Fruit fly (Drosophila melanogaster) whole organism, embryonic: ENCODE data around the gene spd-2.

Source experiments
- BtbVII ChIP-seq: fragments of 200-800 bp; sonication (Bioruptor generic); optimal IDR thresholded peaks from 3 replicates; lab custom pipeline; 2017; ENCODE audit warnings: missing biosample characterization, mild to moderate bottlenecking, missing genetic modification characterization
- CG12391 ChIP-seq: fragments of 200-800 bp; sonication (Bioruptor generic); optimal IDR thresholded peaks from 3 replicates; lab custom pipeline; 2018; ENCODE audit warnings: missing biosample characterization, mild to moderate bottlenecking, missing genetic modification characterization, moderate library complexity
- CG14441 ChIP-seq: fragments of 200-800 bp; sonication (Bioruptor generic); IDR thresholded peaks from 2 replicates; pipeline ENCODE4 v1.3.6; 2022; ENCODE audit warnings: missing biosample characterization, missing genetic modification characterization
- CG1647 ChIP-seq: fragments of 200-800 bp; sonication (Bioruptor generic); optimal IDR thresholded peaks from 3 replicates; lab custom pipeline; 2016; ENCODE audit warnings: missing biosample characterization, missing genetic modification characterization
- CG16779 ChIP-seq: fragments of 200-800 bp; sonication (Bioruptor generic); IDR thresholded peaks from 2 replicates; pipeline ENCODE4 v1.3.6; 2022; ENCODE audit warnings: missing biosample characterization, missing genetic modification characterization
- CG2129 ChIP-seq: fragments of 200-800 bp; sonication (Bioruptor generic); IDR thresholded peaks from 2 replicates; pipeline ENCODE4 v1.3.6; 2022; ENCODE audit warnings: missing biosample characterization, missing genetic modification characterization; ENCODE audit not compliant: partially characterized antibody
- CG30403 ChIP-seq: fragments of 200-800 bp; sonication (Bioruptor generic); optimal IDR thresholded peaks from 3 replicates; lab custom pipeline; 2016; ENCODE audit warnings: missing biosample characterization, missing genetic modification characterization
- CG30431 ChIP-seq: fragments of 200-800 bp; sonication (Bioruptor generic); optimal IDR thresholded peaks from 2 replicates; lab custom pipeline; 2017; ENCODE audit warnings: missing biosample characterization, missing genetic modification characterization
- CG3838 ChIP-seq: fragments of 200-800 bp; sonication (Bioruptor generic); optimal IDR thresholded peaks from 3 replicates; lab custom pipeline; 2016; ENCODE audit warnings: missing biosample characterization, missing genetic modification characterization
- CG4282 ChIP-seq: fragments of 200-800 bp; sonication (Bioruptor generic); optimal IDR thresholded peaks from 2 replicates; lab custom pipeline; 2016; ENCODE audit warnings: missing biosample characterization, missing genetic modification characterization
- CG4360 ChIP-seq: fragments of 200-800 bp; sonication (Bioruptor generic); IDR thresholded peaks from 2 replicates; pipeline ENCODE4 v1.3.6; 2022; ENCODE audit warnings: missing biosample characterization, missing genetic modification characterization
- CG6854 ChIP-seq: fragments of 200-800 bp; sonication (Bioruptor generic); optimal IDR thresholded peaks from 3 replicates; lab custom pipeline; 2017; ENCODE audit warnings: missing biosample characterization, mild to moderate bottlenecking, missing genetic modification characterization
- CG7556 ChIP-seq: fragments of 200-800 bp; sonication (Bioruptor generic); optimal IDR thresholded peaks from 2 replicates; lab custom pipeline; 2017; ENCODE audit warnings: missing biosample characterization, mild to moderate bottlenecking, missing genetic modification characterization
- CG7786 ChIP-seq: fragments of 200-800 bp; sonication (Bioruptor generic); optimal IDR thresholded peaks from 2 replicates; lab custom pipeline; 2016; ENCODE audit warnings: missing biosample characterization, missing genetic modification characterization
- CG8924 ChIP-seq: fragments of 200-800 bp; optimal IDR thresholded peaks from 3 replicates; lab custom pipeline; 2019; ENCODE audit warnings: missing biosample characterization, mild to moderate bottlenecking, missing genetic modification characterization, moderate library complexity
- CG9609 ChIP-seq: fragments of 200-800 bp; sonication (Bioruptor generic); optimal IDR thresholded peaks from 3 replicates; lab custom pipeline; 2016; ENCODE audit warnings: missing biosample characterization, missing genetic modification characterization
- CG9817 ChIP-seq: fragments of 200-800 bp; sonication (Bioruptor generic); optimal IDR thresholded peaks from 2 replicates; lab custom pipeline; 2018; ENCODE audit warnings: missing biosample characterization, mild to moderate bottlenecking, missing genetic modification characterization, moderate library complexity
- E2f2 ChIP-seq: fragments of 200-800 bp; sonication (Bioruptor generic); IDR thresholded peaks from 2 replicates; pipeline ENCODE4 v1.3.6; 2022; ENCODE audit warnings: missing biosample characterization, missing genetic modification characterization
- Fer2 ChIP-seq: fragments of 200-800 bp; sonication (Bioruptor generic); optimal IDR thresholded peaks from 2 replicates; lab custom pipeline; 2018; ENCODE audit warnings: missing biosample characterization, mild to moderate bottlenecking, missing genetic modification characterization, moderate library complexity
- Fer3 ChIP-seq: fragments of 200-800 bp; sonication (Bioruptor generic); optimal IDR thresholded peaks from 2 replicates; lab custom pipeline; 2018; ENCODE audit warnings: missing biosample characterization, mild to moderate bottlenecking, missing genetic modification characterization, moderate library complexity
- H2.0 ChIP-seq: fragments of 200-800 bp; sonication (Bioruptor generic); IDR thresholded peaks from 2 replicates; pipeline ENCODE4 v1.3.6; 2022; ENCODE audit warnings: missing biosample characterization, missing genetic modification characterization
- Hand ChIP-seq: fragments of 200-800 bp; sonication (Bioruptor generic); optimal IDR thresholded peaks from 2 replicates; lab custom pipeline; 2017; ENCODE audit warnings: mild to moderate bottlenecking, missing biosample characterization, missing genetic modification reagents, missing genetic modification characterization
- Jarid2 ChIP-seq: fragments of 200-800 bp; sonication (Bioruptor generic); optimal IDR thresholded peaks from 3 replicates; lab custom pipeline; 2017; ENCODE audit warnings: mild to moderate bottlenecking, missing biosample characterization, missing genetic modification reagents, missing genetic modification characterization
- Lhr ChIP-seq: fragments of 200-800 bp; sonication (Bioruptor generic); optimal IDR thresholded peaks from 3 replicates; lab custom pipeline; 2017; ENCODE audit warnings: mild to moderate bottlenecking, missing biosample characterization, missing genetic modification reagents, missing genetic modification characterization
- MESR4 ChIP-seq: fragments of 200-800 bp; sonication (Bioruptor generic); optimal IDR thresholded peaks from 2 replicates; lab custom pipeline; 2018; ENCODE audit warnings: missing biosample characterization, mild to moderate bottlenecking, missing genetic modification characterization, moderate library complexity
- Oaz ChIP-seq: fragments of 200-800 bp; sonication (Bioruptor generic); IDR thresholded peaks from 2 replicates; pipeline ENCODE4 v1.3.6; 2022; ENCODE audit warnings: missing biosample characterization, missing genetic modification characterization
- Ptx1 ChIP-seq: fragments of 200-800 bp; sonication (Bioruptor generic); IDR thresholded peaks from 2 replicates; pipeline ENCODE4 v1.3.6; 2022; ENCODE audit warnings: missing biosample characterization, missing genetic modification characterization
- Sox102F ChIP-seq: fragments of 200-800 bp; sonication (Bioruptor generic); optimal IDR thresholded peaks from 2 replicates; lab custom pipeline; 2018; ENCODE audit warnings: missing biosample characterization, mild to moderate bottlenecking, missing genetic modification characterization, moderate library complexity
- Usf ChIP-seq: fragments of 200-800 bp; sonication (Bioruptor generic); optimal IDR thresholded peaks from 2 replicates; lab custom pipeline; 2017; ENCODE audit warnings: missing genotype, missing biosample characterization, missing genetic modification characterization
- bsh ChIP-seq, 2 experiments: fragments of 200-800 bp; sonication (Bioruptor generic); optimal IDR thresholded peaks; 2 replicates each; lab custom pipeline; 2017 to 2018; ENCODE audit warnings: mild to moderate bottlenecking in 2 of 2, missing biosample characterization in 2 of 2, missing genetic modification characterization in 2 of 2, moderate library complexity in 1 of 2
- chif ChIP-seq, 2 experiments: fragments of 200-800 bp; sonication (Bioruptor generic); optimal IDR thresholded peaks; 3 replicates each; lab custom pipeline; 2016; ENCODE audit warnings: missing biosample characterization in 2 of 2, missing genetic modification characterization in 2 of 2
- croc ChIP-seq: fragments of 200-800 bp; sonication (Bioruptor generic); conservative IDR thresholded peaks from 3 replicates; pipeline ENCODE4 v1.3.6; 2022; ENCODE audit warnings: missing biosample characterization, missing genetic modification characterization
- dpn ChIP-seq, 2 experiments: fragments of 200-800 bp; sonication (Bioruptor generic); optimal IDR thresholded peaks; 3 replicates each; lab custom pipeline; 2016; ENCODE audit warnings: missing biosample characterization in 2 of 2, missing genetic modification characterization in 2 of 2
- ems ChIP-seq: fragments of 200-800 bp; sonication (Bioruptor generic); optimal IDR thresholded peaks from 3 replicates; lab custom pipeline; 2016; ENCODE audit warnings: missing biosample characterization, missing genetic modification characterization
- esg ChIP-seq: fragments of 200-800 bp; sonication (Bioruptor generic); conservative IDR thresholded peaks from 2 replicates; pipeline ENCODE4 v1.3.6; 2022; ENCODE audit warnings: missing biosample characterization, missing genetic modification characterization
- fru ChIP-seq: fragments of >200 bp; optimal IDR thresholded peaks from 2 replicates; lab custom pipeline; 2017
- gce ChIP-seq: fragments of 200-800 bp; sonication (Bioruptor generic); IDR thresholded peaks from 3 replicates; pipeline ENCODE4 v1.3.6; 2022; ENCODE audit warnings: missing biosample characterization, missing genetic modification characterization
- hkb ChIP-seq, 2 experiments: fragments of 200-800 bp in 1 of 2; fragments of >200 bp in 1 of 2; sonication (Bioruptor generic) in 1 of 2; IDR thresholded peaks in 1 of 2; optimal IDR thresholded peaks in 1 of 2; 2 replicates each; pipeline versions ENCODE4 v1.3.6 to Lab custom; 2017 to 2022; ENCODE audit warnings: missing biosample characterization in 1 of 2, missing genetic modification characterization in 1 of 2
- ken ChIP-seq: fragments of 200-800 bp; sonication (Bioruptor generic); IDR thresholded peaks from 3 replicates; pipeline ENCODE4 v1.3.6; 2022; ENCODE audit warnings: missing biosample characterization, missing genetic modification characterization
- nau ChIP-seq: fragments of 200-800 bp; sonication (Bioruptor generic); optimal IDR thresholded peaks from 3 replicates; lab custom pipeline; 2017; ENCODE audit warnings: missing biosample characterization, mild to moderate bottlenecking, missing genetic modification characterization, missing genetic modification reagents
- org-1 ChIP-seq: fragments of 200-800 bp; sonication (Bioruptor generic); optimal IDR thresholded peaks from 2 replicates; lab custom pipeline; 2017; ENCODE audit warnings: missing biosample characterization, missing genetic modification characterization
- peb ChIP-seq: fragments of 200-800 bp; sonication (Bioruptor generic); IDR thresholded peaks from 2 replicates; pipeline ENCODE4 v1.3.6; 2022; ENCODE audit warnings: missing biosample characterization, missing genetic modification characterization
- prd ChIP-seq, 3 experiments: fragments of >200 bp in 2 of 3; fragments of 200-800 bp in 1 of 3; sonication (Bioruptor generic) in 1 of 3; optimal IDR thresholded peaks in 2 of 3; IDR thresholded peaks in 1 of 3; 2 replicates in 2 of 3; 3 replicates in 1 of 3; pipeline versions ENCODE4 v1.3.6 to Lab custom; 2017 to 2022; ENCODE audit warnings: missing biosample characterization in 1 of 3, missing genetic modification characterization in 1 of 3
- pros ChIP-seq: fragments of 200-800 bp; sonication (Bioruptor generic); optimal IDR thresholded peaks from 3 replicates; lab custom pipeline; 2019; ENCODE audit warnings: missing biosample characterization, mild to moderate bottlenecking, missing genetic modification characterization, moderate library complexity
- ro ChIP-seq: fragments of 200-800 bp; sonication (Bioruptor generic); IDR thresholded peaks from 2 replicates; pipeline ENCODE4 v1.3.6; 2022; ENCODE audit warnings: missing biosample characterization, missing genetic modification characterization
- run ChIP-seq: fragments of 200-800 bp; sonication (Bioruptor generic); optimal IDR thresholded peaks from 3 replicates; lab custom pipeline; 2018; ENCODE audit warnings: missing biosample characterization, mild to moderate bottlenecking, missing genetic modification characterization
- sqz ChIP-seq: fragments of 200-800 bp; sonication (Bioruptor generic); optimal IDR thresholded peaks from 3 replicates; lab custom pipeline; 2018; ENCODE audit warnings: missing biosample characterization, mild to moderate bottlenecking, missing genetic modification characterization
- ssp ChIP-seq: fragments of 200-800 bp; sonication (Bioruptor generic); IDR thresholded peaks from 2 replicates; pipeline ENCODE4 v1.3.6; 2022; ENCODE audit warnings: missing biosample characterization, missing genetic modification characterization
- zen2 ChIP-seq: fragments of 200-800 bp; sonication (Bioruptor generic); IDR thresholded peaks from 3 replicates; pipeline ENCODE4 v1.3.6; 2022; ENCODE audit warnings: missing biosample characterization, missing genetic modification characterization; ENCODE audit not compliant: partially characterized antibody

spd-2 gene

dm6 chr3L:16567495-16567894, 27.3 kb downstream of the spd-2 start (continued):
- TF ChIP-seq MESR4, result no peak
- 0 out of 3 replicates have a peak, but pooled peaks have one; percentile 58 for TF ChIP-seq ken (GFP tag; lab: Robert Waterston, UW)
- peak in 1 of 2 experiments; percentile 63 for TF ChIP-seq dpn (GFP tag; optimal IDR thresholded peaks at IDR 0.05; lab: Kevin White, UChicago)
- TF ChIP-seq H2.0, result peak; percentile 43; the same call in 1 of the 2 replicates
- no peak for TF ChIP-seq CG6854 (GFP tag; lab: Kevin White, UChicago)
- peak; percentile 43 for TF ChIP-seq run
- peak in 1 of 2 experiments; percentile 84 for TF ChIP-seq bsh (GFP tag; optimal IDR thresholded peaks at IDR 0.05; lab: Kevin White, UChicago)
- TF ChIP-seq Fer2 (tag; lab: Kevin White, UChicago), result peak; percentile 12
- TF ChIP-seq Hand (GFP tag; lab: Kevin White, UChicago), result no peak
- TF ChIP-seq ro (GFP tag; lab: Robert Waterston, UW), result no peak
- TF ChIP-seq pros (GFP tag; lab: Kevin White, UChicago), result no peak
- peak; percentile 61 for TF ChIP-seq Ptx1 (GFP tag; lab: Robert Waterston, UW)
- no peak for TF ChIP-seq Usf
- no peak for TF ChIP-seq CG2129 (GFP tag; lab: Robert Waterston, UW)
- TF ChIP-seq CG9817, result peak; percentile 18
- TF ChIP-seq CG30403 (GFP tag; lab: Kevin White, UChicago), result peak; percentile 43
- TF ChIP-seq CG7556 (GFP tag; lab: Kevin White, UChicago), result peak; percentile 40
- peak; percentile 79 for TF ChIP-seq CG12391 (tag; lab: Kevin White, UChicago)
- TF ChIP-seq prd (optimal IDR thresholded peaks at IDR 0.05; lab: Kevin White, UChicago), result no peak
- peak; percentile 73; the same call in 2 of the 3 replicates for TF ChIP-seq prd (GFP tag; IDR thresholded peaks at IDR 0.05; lab: Robert Waterston, UW)
- no peak for TF ChIP-seq CG4282
- TF ChIP-seq Oaz, result peak; percentile 47; the same call in 1 of the 2 replicates
- no peak for TF ChIP-seq ems (GFP tag; lab: Kevin White, UChicago)
- TF ChIP-seq Sox102F, result peak; percentile 84
- TF ChIP-seq peb, result no peak
- TF ChIP-seq chif (GFP tag; optimal IDR thresholded peaks at IDR 0.05; lab: Kevin White, UChicago), result peak in 1 of 2 experiments; percentile 18
- peak; percentile 50; the same call in 1 of the 3 replicates for TF ChIP-seq gce
- peak; percentile 43 for TF ChIP-seq nau (GFP tag; lab: Kevin White, UChicago)
- TF ChIP-seq CG16779 (GFP tag; lab: Robert Waterston, UW), result no peak
- peak; percentile 2 for TF ChIP-seq BtbVII (GFP tag; lab: Kevin White, UChicago)
- TF ChIP-seq CG9609 (GFP tag; lab: Kevin White, UChicago), result no peak
- TF ChIP-seq CG30431, result no peak
- 0 out of 2 replicates have a peak, but pooled peaks have one; percentile 34 for TF ChIP-seq esg (GFP tag; lab: Robert Waterston, UW)
- no peak for TF ChIP-seq hkb (optimal IDR thresholded peaks at IDR 0.05; lab: Kevin White, UChicago)
- TF ChIP-seq hkb (GFP tag; IDR thresholded peaks at IDR 0.05; lab: Robert Waterston, UW), result peak; percentile 75
- TF ChIP-seq CG3838, result no peak
- no peak for TF ChIP-seq fru (lab: Kevin White, UChicago)
- no peak for TF ChIP-seq zen2 (GFP tag; lab: Robert Waterston, UW)
- TF ChIP-seq ssp (GFP tag; lab: Robert Waterston, UW), result 0 out of 2 replicates have a peak, but pooled peaks have one; percentile 30
- TF ChIP-seq org-1 (GFP tag; lab: Kevin White, UChicago), result peak; percentile 45
- peak; percentile 37; the same call in 1 of the 2 replicates for TF ChIP-seq CG4360 (GFP tag; lab: Robert Waterston, UW)
- TF ChIP-seq croc (GFP tag; lab: Robert Waterston, UW), result 0 out of 3 replicates have a peak, but pooled peaks have one; percentile 33
- TF ChIP-seq CG14441 (GFP tag; lab: Robert Waterston, UW), result 0 out of 2 replicates have a peak, but pooled peaks have one; percentile 52
- TF ChIP-seq Jarid2 (GFP tag; lab: Kevin White, UChicago), result peak; percentile 1
- TF ChIP-seq Lhr (GFP tag; lab: Kevin White, UChicago), result peak; percentile 23
- TF ChIP-seq CG7786, result no peak
- TF ChIP-seq CG1647 (GFP tag; lab: Kevin White, UChicago), result no peak
- peak; percentile 45 for TF ChIP-seq Fer3 (tag; lab: Kevin White, UChicago)
- TF ChIP-seq CG8924, result peak; percentile 75
- TF ChIP-seq E2f2 (GFP tag; lab: Robert Waterston, UW), result peak; percentile 35
- peak; percentile 9 for TF ChIP-seq sqz (GFP tag; lab: Kevin White, UChicago)
